Worm (Caenorhabditis elegans): ENCODE measurements around the gene F01D5.5.

F01D5.5 gene

ce11 chrII:14008359-14008758 is 6.3 kb upstream of the F01D5.5 start, which contains the start of gene F01D5.7:
F01D5.7 (plus strand) TSS chrII:14008659.
- TF ChIP-seq ceh-90 (tag; optimal IDR thresholded peaks at IDR 0.05), result no peak

- TF ChIP-seq zip-4 (GFP tag; optimal IDR thresholded peaks at IDR 0.05) (no peak), nhr-77 (tag; optimal IDR thresholded peaks at IDR 0.05) (no peak), unc-130 (tag; optimal IDR thresholded peaks at IDR 0.05) (no peak), nhr-90 (tag; optimal IDR thresholded peaks at IDR 0.05; ENCODE audit: poor library complexity) (no peak), skn-1 (tag; optimal IDR thresholded peaks at IDR 0.05) (no peak), lin-35 (GFP tag; optimal IDR thresholded peaks at IDR 0.05) (no peak), nhr-20 (tag; optimal IDR thresholded peaks at IDR 0.05) (no peak), nhr-85 (tag) (no peak), C16A3.4 (tag; optimal IDR thresholded peaks at IDR 0.05) (no peak), isw-1 (GFP tag; IDR thresholded peaks at IDR 0.05) (no peak), vab-15 (tag; optimal IDR thresholded peaks at IDR 0.05) (no peak), nhr-76 (tag; optimal IDR thresholded peaks at IDR 0.05) (no peak), elt-3 (tag; optimal IDR thresholded peaks at IDR 0.05) (no peak), efl-1 (optimal IDR thresholded peaks at IDR 0.05) (no peak), efl-1 (GFP tag; optimal IDR thresholded peaks at IDR 0.05 in 1 of 2) (no peak)
Observed at ce11 chrII:14006210-14006609, 4.1 kb upstream of the F01D5.5 start, which contains the start of gene F01D5.6. F01D5.6 (plus strand) TSS chrII:14006510.

ce11 chrII:14005183-14005582 is 3.1 kb upstream of the F01D5.5 start:
- TF ChIP-seq efl-1 (optimal IDR thresholded peaks at IDR 0.05) (no peak), efl-1 (GFP tag; optimal IDR thresholded peaks at IDR 0.05 in 1 of 2) (peak in 1 of 2 experiments; percentile 75), tbx-2 (tag; optimal IDR thresholded peaks at IDR 0.05) (no peak)

- TF ChIP-seq hlh-4 (tag; optimal IDR thresholded peaks at IDR 0.05) (no peak), hlh-17 (GFP tag; optimal IDR thresholded peaks at IDR 0.05; ENCODE audit: borderline replicate concordance) (no peak), blmp-1 (tag; optimal IDR thresholded peaks at IDR 0.05) (peak; percentile 44)
Observed at ce11 chrII:14004770-14005169, 2.7 kb upstream of the F01D5.5 start.

- TF ChIP-seq egl-27 (tag; optimal IDR thresholded peaks at IDR 0.05), result no peak
- no peak for TF ChIP-seq sptf-1 (tag; optimal IDR thresholded peaks at IDR 0.05)
- TF ChIP-seq rnt-1 (tag; optimal IDR thresholded peaks at IDR 0.05), result no peak
- TF ChIP-seq snpc-4 (tag; optimal IDR thresholded peaks at IDR 0.05), result peak; percentile 76
- no peak for TF ChIP-seq nhr-84 (tag; optimal IDR thresholded peaks at IDR 0.05)
- TF ChIP-seq efl-1 (optimal IDR thresholded peaks at IDR 0.05), result no peak
- TF ChIP-seq efl-1 (GFP tag; optimal IDR thresholded peaks at IDR 0.05 in 1 of 2), result peak in 1 of 2 experiments; percentile 74
- no peak for TF ChIP-seq nhr-19 (GFP tag; conservative IDR thresholded peaks at IDR 0.05)
- no peak for TF ChIP-seq F16B12.6 (tag; optimal IDR thresholded peaks at IDR 0.05)
- TF ChIP-seq C16A3.4 (tag; optimal IDR thresholded peaks at IDR 0.05), result no peak
- peak; percentile 15 for TF ChIP-seq blmp-1 (tag; optimal IDR thresholded peaks at IDR 0.05)
Observed at ce11 chrII:14003821-14004430, 1.8 kb upstream of the F01D5.5 start.

- peak; percentile 21 for TF ChIP-seq elt-2 (tag; optimal IDR thresholded peaks at IDR 0.05)
Observed at ce11 chrII:14000044-14000443, 2.1 kb downstream of the F01D5.5 start, which contains the start of gene F01D5.3. F01D5.3 (minus strand) TSS chrII:14000144.

- no peak for TF ChIP-seq blmp-1 (tag; optimal IDR thresholded peaks at IDR 0.05)
- no peak for TF ChIP-seq ztf-11 (tag; optimal IDR thresholded peaks at IDR 0.05)
- no peak for TF ChIP-seq nhr-20 (tag; optimal IDR thresholded peaks at IDR 0.05)
- TF ChIP-seq nhr-71 (tag; optimal IDR thresholded peaks at IDR 0.05), result no peak
- no peak for TF ChIP-seq vab-15 (tag; optimal IDR thresholded peaks at IDR 0.05)
- no peak for TF ChIP-seq snpc-4 (tag; optimal IDR thresholded peaks at IDR 0.05)
- TF ChIP-seq egl-27 (tag; optimal IDR thresholded peaks at IDR 0.05), result no peak
Observed at ce11 chrII:13998964-13999363, 3.1 kb downstream of the F01D5.5 start, which contains the start of gene F01D5.2. F01D5.2 (minus strand) TSS chrII:13999064.

Data from whole organism, L1 larva.